Worm (Caenorhabditis elegans): ENCODE measurements around the gene fat-4.

DNA sequence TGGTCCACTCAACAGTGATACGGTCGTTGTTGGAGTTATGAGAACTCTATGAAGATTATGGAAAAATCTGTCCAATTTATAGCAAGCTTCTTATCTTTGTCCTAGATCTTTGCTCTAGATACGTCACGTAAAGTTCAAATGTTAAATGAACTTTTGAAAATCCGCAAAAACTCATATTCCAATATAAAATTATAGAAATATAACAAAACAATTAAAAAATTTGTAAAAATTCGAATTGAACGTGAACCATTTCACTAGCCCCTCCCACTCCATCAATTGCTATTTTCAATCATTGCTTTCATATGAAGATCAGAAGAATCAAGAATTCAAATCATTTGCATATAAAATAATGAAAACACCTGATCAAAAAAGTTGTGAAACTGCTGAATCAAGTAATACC lies 33.4 kb downstream of the fat-4 start, which contains the start of gene kin-21:
- TF ChIP-seq ztf-29 (GFP tag; IDR thresholded peaks at IDR 0.05) (no peak), flt-1 (GFP tag; IDR thresholded peaks at IDR 0.05) (no peak), ztf-23 (GFP tag; IDR thresholded peaks at IDR 0.05) (no peak), ref-1 (GFP tag; conservative IDR thresholded peaks at IDR 0.05) (no peak), tab-1 (GFP tag; IDR thresholded peaks at IDR 0.05) (no peak), T22C8.4 (GFP tag; IDR thresholded peaks at IDR 0.05) (no peak), cog-1 (tag; optimal IDR thresholded peaks at IDR 0.05) (no peak), med-1 (GFP tag; optimal IDR thresholded peaks at IDR 0.05; ENCODE audit: insufficient read depth) (no peak), klf-2 (GFP tag; conservative IDR thresholded peaks at IDR 0.05) (no peak)
